Fruit fly (Drosophila melanogaster): ENCODE data around the gene JhI-21.
A peak's percentile ranks its signal among the peaks of the same experiment; 100 is the strongest.

JhI-21 gene

dm6 chr2L:12049133-12049532 is 6.7 kb downstream of the JhI-21 start, which contains the start of gene PLCXD (continued):
- TF ChIP-seq CG12219 (GFP tag; optimal IDR thresholded peaks at IDR 0.05) (no peak), Kr (GFP tag; optimal IDR thresholded peaks at IDR 0.05) (no peak), fru (optimal IDR thresholded peaks at IDR 0.05) (no peak), ro (GFP tag; IDR thresholded peaks at IDR 0.05) (no peak), danr (GFP tag; IDR thresholded peaks at IDR 0.05) (no peak), luna (GFP tag; optimal IDR thresholded peaks at IDR 0.05) (no peak), CG9932 (GFP tag; IDR thresholded peaks at IDR 0.05) (no peak), ac (GFP tag; optimal IDR thresholded peaks at IDR 0.05) (no peak), unpg (GFP tag; optimal IDR thresholded peaks at IDR 0.05) (no peak), sisA (GFP tag; IDR thresholded peaks at IDR 0.05) (no peak), Tbp (GFP tag; optimal IDR thresholded peaks at IDR 0.05) (no peak), CG1832 (GFP tag; optimal IDR thresholded peaks at IDR 0.05) (no peak), zf30C (GFP tag; optimal IDR thresholded peaks at IDR 0.05) (no peak), Ada2b (GFP tag; IDR thresholded peaks at IDR 0.05) (no peak), Deaf1 (tag; optimal IDR thresholded peaks at IDR 0.05) (no peak), Dad (GFP tag; optimal IDR thresholded peaks at IDR 0.05) (no peak), ab (GFP tag; optimal IDR thresholded peaks at IDR 0.05) (no peak), Doc3 (GFP tag; IDR thresholded peaks at IDR 0.05; ENCODE audit: partially characterized antibody) (no peak), gcm2 (GFP tag; optimal IDR thresholded peaks at IDR 0.05) (no peak), Dip3 (GFP tag; optimal IDR thresholded peaks at IDR 0.05) (no peak), CG42726 (GFP tag; IDR thresholded peaks at IDR 0.05; ENCODE audit: partially characterized antibody) (no peak), CG6813 (GFP tag; optimal IDR thresholded peaks at IDR 0.05) (no peak), CG7963 (GFP tag; IDR thresholded peaks at IDR 0.05; ENCODE audit: partially characterized antibody) (no peak), ato (GFP tag; IDR thresholded peaks at IDR 0.05; ENCODE audit: partially characterized antibody) (no peak), sens (GFP tag) (peak; percentile 26), zfh2 (GFP tag; optimal IDR thresholded peaks at IDR 0.05) (no peak), rib (GFP tag; IDR thresholded peaks at IDR 0.05) (no peak), Sox100B (GFP tag; optimal IDR thresholded peaks at IDR 0.05) (peak; percentile 55), ssp (GFP tag; IDR thresholded peaks at IDR 0.05) (no peak), CG8765 (GFP tag; IDR thresholded peaks at IDR 0.05) (no peak), ATbp (GFP tag; optimal IDR thresholded peaks at IDR 0.05) (peak; percentile 57), bowl (GFP tag; IDR thresholded peaks at IDR 0.05) (no peak), sna (GFP tag; IDR thresholded peaks at IDR 0.05; ENCODE audit: partially characterized antibody) (no peak), Dek (tag; optimal IDR thresholded peaks at IDR 0.05) (no peak), seq (GFP tag; IDR thresholded peaks at IDR 0.05) (no peak), az2 (GFP tag; optimal IDR thresholded peaks at IDR 0.05) (no peak), knrl (GFP tag; IDR thresholded peaks at IDR 0.05; ENCODE audit: partially characterized antibody) (no peak), pita (GFP tag; optimal IDR thresholded peaks at IDR 0.05) (no peak), ttk (GFP tag; IDR thresholded peaks at IDR 0.05) (no peak), CG6689 (GFP tag; IDR thresholded peaks at IDR 0.05) (no peak), CG6272 (GFP tag; IDR thresholded peaks at IDR 0.05) (no peak), kni (GFP tag; optimal IDR thresholded peaks at IDR 0.05) (peak; percentile 20), Gug (GFP tag; IDR thresholded peaks at IDR 0.05) (no peak), CG13775 (GFP tag; optimal IDR thresholded peaks at IDR 0.05) (no peak), eve (GFP tag; optimal IDR thresholded peaks at IDR 0.05) (no peak), CG4707 (GFP tag; optimal IDR thresholded peaks at IDR 0.05) (peak; percentile 36), p53 (GFP tag; optimal IDR thresholded peaks at IDR 0.05) (no peak), CG2199 (GFP tag; IDR thresholded peaks at IDR 0.05) (no peak), Scr (GFP tag; IDR thresholded peaks at IDR 0.05; ENCODE audit: partially characterized antibody) (no peak), D (optimal IDR thresholded peaks at IDR 0.05) (no peak), D (GFP tag; optimal IDR thresholded peaks at IDR 0.05) (no peak), ewg (GFP tag; optimal IDR thresholded peaks at IDR 0.05) (no peak), CG12659 (GFP tag; optimal IDR thresholded peaks at IDR 0.05) (no peak)
